Fruit fly (Drosophila melanogaster): ENCODE results near the gene p38c.
A peak's percentile ranks its signal among the peaks of the same experiment; 100 is the strongest.

The p38c gene

DNA sequence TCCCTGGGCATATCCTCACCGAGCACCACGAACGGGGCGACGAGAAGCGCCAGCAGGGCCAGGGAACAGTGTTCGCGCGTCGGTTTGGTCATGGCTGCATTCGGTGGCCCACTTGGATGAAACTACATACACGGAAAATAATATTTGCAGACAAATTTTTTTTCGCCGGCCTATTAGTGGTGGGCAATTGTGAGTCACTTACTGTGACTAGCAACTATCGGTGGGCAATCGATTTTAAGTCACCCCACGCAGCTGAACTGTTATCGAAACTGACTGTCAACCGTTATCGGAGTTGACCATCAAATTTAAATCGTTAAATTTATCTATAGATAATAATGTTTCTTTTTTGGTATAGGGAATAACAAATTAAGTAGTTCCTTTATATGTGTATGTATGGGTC lies 19.4 kb upstream of the p38c start, which contains the start of gene CG5510 (continued):
- peak; percentile 7; the same call in 1 of the 2 replicates for TF ChIP-seq CG8765 (GFP tag; IDR thresholded peaks at IDR 0.05)
- peak; percentile 22 for TF ChIP-seq CG34376 (GFP tag; optimal IDR thresholded peaks at IDR 0.05)
- no peak for TF ChIP-seq toy (GFP tag; IDR thresholded peaks at IDR 0.05)
- peak; percentile 86 for TF ChIP-seq CG1603 (tag; optimal IDR thresholded peaks at IDR 0.05)
- TF ChIP-seq CG7745 (tag; optimal IDR thresholded peaks at IDR 0.05): no peak
- peak; percentile 97 for TF ChIP-seq pzg (GFP tag; optimal IDR thresholded peaks at IDR 0.05)
- no peak for TF ChIP-seq CG17912 (GFP tag; optimal IDR thresholded peaks at IDR 0.05)
- TF ChIP-seq her (GFP tag; optimal IDR thresholded peaks at IDR 0.05): peak; percentile 26
- TF ChIP-seq fd96Cb (tag; optimal IDR thresholded peaks at IDR 0.05): no peak
- TF ChIP-seq CrebB (tag; optimal IDR thresholded peaks at IDR 0.05): peak; percentile 55
- TF ChIP-seq ERR (GFP tag; optimal IDR thresholded peaks at IDR 0.05): peak; percentile 4
- no peak for TF ChIP-seq kni (GFP tag; optimal IDR thresholded peaks at IDR 0.05)
- peak; percentile 26 for TF ChIP-seq HHEX (GFP tag; optimal IDR thresholded peaks at IDR 0.05)
- TF ChIP-seq Hr78 (GFP tag; optimal IDR thresholded peaks at IDR 0.05): no peak
- no peak for TF ChIP-seq CG11504 (tag; optimal IDR thresholded peaks at IDR 0.05)
- no peak for TF ChIP-seq CG7372 (GFP tag; IDR thresholded peaks at IDR 0.05)
- peak; percentile 84 for TF ChIP-seq Ets97D (GFP tag; optimal IDR thresholded peaks at IDR 0.05)
- TF ChIP-seq Dip3 (GFP tag; optimal IDR thresholded peaks at IDR 0.05): peak; percentile 6
- no peak for TF ChIP-seq btn (GFP tag; optimal IDR thresholded peaks at IDR 0.05)
- TF ChIP-seq HmgD (GFP tag; optimal IDR thresholded peaks at IDR 0.05): peak; percentile 69
- TF ChIP-seq Rfx (GFP tag; IDR thresholded peaks at IDR 0.05): peak; percentile 81
- peak; percentile 47 for TF ChIP-seq HLH3B (GFP tag; IDR thresholded peaks at IDR 0.05)
- TF ChIP-seq vvl (GFP tag; IDR thresholded peaks at IDR 0.05): peak; percentile 73
- peak; percentile 99 for TF ChIP-seq ato (GFP tag; IDR thresholded peaks at IDR 0.05; ENCODE audit: partially characterized antibody)
- peak; percentile 78 for TF ChIP-seq slbo (GFP tag; IDR thresholded peaks at IDR 0.05)

dm6 chr3R:24163556-24164022 lies 13.6 kb upstream of the p38c start, which contains the start of gene Apc2:
TSS of gene Apc2 (plus strand) at chr3R:24163966.
- no peak for TF ChIP-seq MTF-1 (GFP tag; optimal IDR thresholded peaks at IDR 0.05; ENCODE audit: borderline replicate concordance)
- TF ChIP-seq CG7987 (GFP tag; optimal IDR thresholded peaks at IDR 0.05): no peak
- peak; percentile 16 for TF ChIP-seq stwl (tag; optimal IDR thresholded peaks at IDR 0.05)
- TF ChIP-seq vvl (GFP tag; IDR thresholded peaks at IDR 0.05): peak; percentile 63
- no peak for TF ChIP-seq sd (tag; optimal IDR thresholded peaks at IDR 0.05)
- TF ChIP-seq croc (GFP tag; conservative IDR thresholded peaks at IDR 0.05): no peak
- TF ChIP-seq CG6254 (GFP tag; optimal IDR thresholded peaks at IDR 0.05): no peak
- no peak for TF ChIP-seq CG10959 (GFP tag; IDR thresholded peaks at IDR 0.05)
- TF ChIP-seq al (GFP tag; IDR thresholded peaks at IDR 0.05): peak; percentile 45
- peak; percentile 25 for TF ChIP-seq CG4854 (GFP tag; optimal IDR thresholded peaks at IDR 0.05)
- TF ChIP-seq CG12391 (tag; optimal IDR thresholded peaks at IDR 0.05): peak; percentile 82
- no peak for TF ChIP-seq CG12071 (GFP tag; optimal IDR thresholded peaks at IDR 0.05)
- TF ChIP-seq CG7745 (tag; optimal IDR thresholded peaks at IDR 0.05): no peak
- TF ChIP-seq CG31365 (tag; optimal IDR thresholded peaks at IDR 0.05): no peak
- peak; percentile 40; the same call in 1 of the 2 replicates for TF ChIP-seq CG2129 (GFP tag; IDR thresholded peaks at IDR 0.05; ENCODE audit: partially characterized antibody)
- TF ChIP-seq Meics (GFP tag; optimal IDR thresholded peaks at IDR 0.05): peak; percentile 63
- TF ChIP-seq grn (GFP tag; optimal IDR thresholded peaks at IDR 0.05): no peak
- TF ChIP-seq h (optimal IDR thresholded peaks at IDR 0.05): no peak
- peak; percentile 32; the same call in 1 of the 2 replicates for TF ChIP-seq CG31224 (GFP tag; IDR thresholded peaks at IDR 0.05)
- no peak for TF ChIP-seq bbx (GFP tag; IDR thresholded peaks at IDR 0.05; ENCODE audit: partially characterized antibody)
- TF ChIP-seq CG17568 (GFP tag; optimal IDR thresholded peaks at IDR 0.05): no peak
- TF ChIP-seq Abd-B (GFP tag; optimal IDR thresholded peaks at IDR 0.05): peak; percentile 72
- no peak for TF ChIP-seq maf-S (GFP tag; optimal IDR thresholded peaks at IDR 0.05)
- no peak for TF ChIP-seq tx (GFP tag; optimal IDR thresholded peaks at IDR 0.05)
- peak; percentile 51 for TF ChIP-seq CG12942 (GFP tag; optimal IDR thresholded peaks at IDR 0.05)
- 0 out of 3 replicates have a peak, but pooled peaks have one; percentile 19 for TF ChIP-seq Dbx (GFP tag; IDR thresholded peaks at IDR 0.05)
- peak; percentile 27 for TF ChIP-seq salm (tag; optimal IDR thresholded peaks at IDR 0.05)
- TF ChIP-seq Sry-β (GFP tag; optimal IDR thresholded peaks at IDR 0.05): peak; percentile 94

Measured in whole organism, embryonic.